Worm (Caenorhabditis elegans) whole organism, dauer: ENCODE results near the gene C06A6.2.

Experiments used
- unc-62 ChIP-seq: sonication (generic microtip); optimal IDR thresholded peaks from 2 replicates; lab custom pipeline; 2017; ENCODE audit warnings: missing biosample characterization, missing genetic modification reagents, missing genetic modification characterization

The C06A6.2 gene

DNA sequence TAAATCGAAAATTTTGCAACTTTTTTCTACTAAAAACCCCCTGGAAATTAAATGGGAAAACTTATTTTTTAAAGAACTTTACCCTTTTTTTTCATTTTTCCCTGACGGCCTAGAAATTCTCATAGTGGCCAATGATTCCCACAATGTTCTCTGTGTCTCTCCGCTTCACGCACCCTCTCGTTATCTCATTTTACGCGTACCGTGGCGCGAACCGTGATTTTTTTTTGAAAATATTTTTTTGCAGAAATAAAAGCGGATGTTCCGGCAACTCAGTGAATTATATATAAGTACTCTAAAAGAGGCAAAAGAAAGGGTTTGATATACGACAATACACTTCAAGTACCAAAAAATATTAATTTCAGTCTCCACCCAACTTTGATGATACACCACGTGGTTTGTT, at the start of gene C06A6.2:
Gene C06A6.2 (plus strand): TSS at position 237 of the 400 bp plus-strand sequence.
- TF ChIP-seq unc-62, result no peak

DNA sequence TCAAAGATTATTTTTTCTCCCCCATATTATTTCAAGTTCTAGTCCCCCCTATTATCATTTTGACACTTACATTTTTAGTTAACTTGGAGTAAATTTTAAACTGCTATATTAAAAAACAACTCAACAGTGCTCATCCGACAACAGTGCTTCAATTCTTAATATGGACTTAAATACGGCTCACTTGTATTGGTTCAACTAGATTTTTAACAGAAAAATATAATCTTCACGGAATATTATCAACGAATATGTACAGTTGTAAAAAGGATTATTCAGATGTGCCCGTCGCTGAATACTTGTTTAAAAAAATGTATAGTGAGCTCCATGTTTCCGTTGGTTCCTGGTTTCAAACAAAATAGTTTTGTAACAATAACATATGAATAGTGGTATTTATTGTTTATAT, 46.1 kb upstream of the C06A6.2 start:
- no peak for TF ChIP-seq unc-62

DNA sequence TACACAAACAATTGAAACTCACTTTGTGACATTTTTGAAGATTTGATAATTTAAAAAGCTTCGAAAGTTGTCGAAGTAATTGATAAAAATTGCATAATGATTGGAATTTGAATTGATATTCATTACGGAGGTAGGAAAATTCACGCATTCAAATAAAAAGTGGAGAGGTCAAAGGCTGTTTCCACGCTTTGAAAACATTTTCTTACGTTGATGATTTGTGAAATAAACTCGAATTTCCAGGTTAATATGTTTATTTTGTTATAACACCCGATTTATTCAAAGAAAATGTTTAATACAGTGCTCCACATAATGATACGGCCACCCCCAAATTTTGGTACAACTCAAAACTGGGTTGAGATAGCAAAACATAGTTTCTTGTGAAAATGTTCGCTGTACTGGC, 43.2 kb upstream of the C06A6.2 start, which contains the start of gene C33H5.16:
Gene C33H5.16 (minus strand): TSS at position 101 of the 400 bp plus-strand sequence.
- no peak for TF ChIP-seq unc-62

DNA sequence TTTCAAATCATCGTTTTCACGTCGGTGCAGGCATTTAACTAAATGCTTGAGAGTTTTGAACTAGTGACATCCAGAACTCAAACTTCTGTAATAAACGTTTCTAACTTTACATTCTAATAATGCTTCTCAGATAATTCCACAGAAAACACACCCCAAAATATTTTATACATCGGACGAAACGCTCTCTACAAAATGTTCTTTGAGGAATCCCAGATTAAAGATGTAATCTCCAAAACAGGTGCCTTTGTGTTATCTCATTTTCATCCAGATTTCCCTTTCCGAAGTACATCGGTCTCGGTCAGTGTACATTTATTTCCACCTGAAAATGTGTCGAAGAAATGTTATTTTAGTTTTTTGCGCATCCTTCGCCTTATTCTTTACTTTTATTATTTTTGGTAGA, 41.7 kb upstream of the C06A6.2 start, which contains the start of gene C33H5.2:
Gene C33H5.2 (plus strand): TSS at position 301 of the 400 bp plus-strand sequence.
- TF ChIP-seq unc-62, result no peak

DNA sequence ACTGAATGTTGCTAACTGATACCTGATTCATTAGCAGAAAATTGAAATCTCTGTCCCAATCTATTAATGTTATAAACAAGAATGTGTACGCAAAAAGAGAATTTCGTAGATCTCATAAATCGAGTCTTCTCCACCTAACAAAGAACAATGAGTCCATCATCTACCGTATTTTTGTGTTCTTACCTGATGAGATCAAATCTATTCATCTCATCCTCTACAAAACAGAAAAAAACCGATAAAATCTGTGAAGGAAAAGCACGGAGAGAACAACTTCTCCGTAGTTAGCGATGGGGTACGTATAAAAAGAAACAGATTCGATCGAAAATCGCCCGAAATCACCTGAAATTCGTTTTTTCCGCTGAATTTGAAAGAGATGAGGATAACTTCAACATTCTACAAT, 37.8 kb upstream of the C06A6.2 start, which contains the start of gene C33H5.1:
Gene C33H5.1 (plus strand): TSS at position 330 of the 400 bp plus-strand sequence.
- no peak for TF ChIP-seq unc-62

DNA sequence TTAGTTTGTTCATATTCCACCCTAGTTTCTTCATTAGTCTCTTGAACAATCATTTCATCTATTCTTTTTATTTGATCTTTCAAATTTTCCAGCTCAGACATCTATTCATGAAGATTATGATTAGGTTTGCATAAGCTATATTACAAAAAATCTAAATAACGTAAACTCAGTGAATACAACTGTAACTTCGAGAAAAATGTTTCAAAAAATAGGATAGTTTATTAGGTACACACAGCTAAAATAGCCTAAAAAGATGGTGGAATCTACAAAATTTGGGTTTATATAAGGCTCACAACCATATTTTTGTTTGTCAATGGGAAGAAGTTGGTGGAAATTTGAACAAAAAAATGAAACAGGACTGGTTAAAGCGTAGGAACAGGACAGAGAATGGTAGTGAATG, 33.7 kb upstream of the C06A6.2 start, which contains the start of gene zgpa-1:
Gene zgpa-1 (minus strand): TSS at position 101 of the 400 bp plus-strand sequence.
- TF ChIP-seq unc-62, result no peak

DNA sequence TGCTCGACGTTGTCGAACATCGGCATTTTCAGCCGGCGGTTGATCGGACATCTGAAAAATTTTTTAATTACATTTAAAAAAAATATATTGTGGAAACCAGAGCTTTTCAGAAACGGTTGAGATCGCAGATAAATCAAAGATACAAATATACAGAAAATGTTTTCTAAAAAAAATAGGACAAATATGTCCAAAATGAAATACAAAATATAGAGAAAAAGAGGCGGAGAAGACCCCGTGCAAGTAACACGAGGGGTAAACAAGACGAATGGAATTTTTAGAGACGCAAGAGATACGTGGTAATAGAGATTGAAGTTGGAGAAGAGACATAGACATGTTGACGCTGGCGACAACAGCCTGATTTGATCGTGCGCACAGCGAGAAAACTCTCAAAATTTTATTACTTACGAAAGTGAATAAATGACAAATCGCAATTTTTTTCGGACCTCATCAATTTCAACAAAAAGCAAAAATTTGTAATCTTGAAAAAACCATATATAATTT, 30.7 kb upstream of the C06A6.2 start, which contains the start of gene cdgs-1:
Gene cdgs-1 (minus strand): TSS at position 51 of the 501 bp plus-strand sequence.
- no peak for TF ChIP-seq unc-62

DNA sequence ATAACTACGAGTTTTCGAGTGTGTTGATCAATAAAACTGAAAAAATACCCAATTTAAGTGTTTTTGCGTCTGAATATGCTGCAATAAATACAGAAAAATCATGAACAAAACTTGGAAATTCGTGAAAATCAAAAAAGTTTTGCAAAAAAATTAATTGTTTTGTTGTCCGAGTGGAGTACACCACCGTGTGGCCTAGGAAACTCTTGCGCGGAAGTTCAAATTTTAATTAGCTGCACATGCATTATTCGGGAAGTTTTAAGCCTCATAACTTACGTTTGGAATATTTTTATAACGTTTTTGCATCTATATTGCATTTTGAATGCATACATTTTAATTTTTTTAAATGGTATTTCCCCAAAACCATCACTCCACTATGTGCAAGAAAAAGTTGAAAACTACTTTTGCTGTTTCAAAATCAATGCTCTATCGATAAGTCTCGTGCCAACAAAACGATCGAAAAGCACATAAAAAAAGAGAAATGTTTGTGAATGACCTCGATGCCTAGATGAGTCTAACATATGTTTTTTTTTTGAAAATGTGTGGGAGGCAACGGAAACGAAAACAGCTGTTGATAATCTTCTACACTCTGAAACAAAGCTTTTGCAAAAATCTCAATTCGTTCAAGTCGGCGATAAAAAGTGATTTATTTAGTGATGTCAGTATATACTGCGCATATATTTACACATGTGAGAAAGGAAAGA, 29.9 kb upstream of the C06A6.2 start:
- TF ChIP-seq unc-62, result no peak

DNA sequence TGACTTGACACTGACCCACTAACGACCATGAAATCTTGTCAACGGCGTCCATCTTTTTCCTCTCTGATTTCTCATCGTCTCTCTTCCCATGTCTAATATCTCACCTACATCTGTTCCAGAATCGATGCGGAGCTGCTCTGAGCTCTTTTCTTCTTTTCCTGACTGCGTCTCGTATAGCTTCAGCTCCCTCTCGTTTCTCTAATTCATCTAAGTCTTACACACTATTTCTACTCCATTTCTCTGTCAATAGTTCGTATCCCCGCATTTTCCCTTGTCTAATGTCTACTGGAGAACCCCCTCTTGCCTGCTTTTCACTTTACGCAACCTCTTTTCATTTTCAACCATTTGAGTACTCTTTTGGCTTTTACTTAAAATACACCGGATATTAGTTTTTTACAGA, 28.6 kb upstream of the C06A6.2 start, which contains the start of gene ric-3:
Gene ric-3 (plus strand): TSS at position 400 of the 400 bp plus-strand sequence.
- TF ChIP-seq unc-62, result no peak

DNA sequence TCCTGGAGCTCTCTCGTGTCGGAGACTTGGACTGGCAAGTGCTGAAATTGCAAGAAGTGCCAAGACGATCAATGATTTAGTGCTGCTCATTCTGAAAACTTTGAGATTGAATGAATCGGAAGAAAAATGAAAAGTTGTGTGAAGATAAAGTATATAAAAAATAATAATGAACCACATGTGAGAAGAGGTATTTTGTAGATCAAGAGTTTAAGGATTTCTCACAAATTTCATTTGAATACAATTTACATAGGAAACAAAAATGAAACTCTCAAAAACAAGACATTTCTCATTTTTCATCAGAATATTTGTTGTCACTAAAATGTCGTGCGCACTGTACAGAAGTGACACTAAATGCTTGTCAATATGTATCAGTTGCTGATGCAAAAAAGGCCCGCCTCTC, 23.9 kb upstream of the C06A6.2 start, which contains the start of gene T14A8.2:
Gene T14A8.2 (minus strand): TSS at position 101 of the 400 bp plus-strand sequence.
- no peak for TF ChIP-seq unc-62

DNA sequence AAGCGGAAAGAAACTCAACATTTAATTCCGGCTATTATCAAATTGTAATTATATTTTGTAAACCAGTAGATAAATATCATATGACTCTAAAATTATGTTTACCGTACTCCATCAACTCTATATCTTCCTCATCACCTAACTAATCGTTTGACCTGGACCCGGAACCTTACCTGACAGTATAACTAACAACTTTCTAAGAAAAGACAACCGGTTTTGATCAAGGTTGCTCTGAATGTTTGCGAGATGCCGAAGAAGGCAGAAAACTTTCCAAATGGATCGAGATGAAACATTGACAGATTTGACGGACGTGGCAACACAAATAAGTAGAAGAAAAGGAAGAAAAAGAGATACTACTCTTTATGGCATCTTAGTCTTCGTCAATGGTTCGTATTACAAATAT, 21.8 kb upstream of the C06A6.2 start:
- no peak for TF ChIP-seq unc-62

DNA sequence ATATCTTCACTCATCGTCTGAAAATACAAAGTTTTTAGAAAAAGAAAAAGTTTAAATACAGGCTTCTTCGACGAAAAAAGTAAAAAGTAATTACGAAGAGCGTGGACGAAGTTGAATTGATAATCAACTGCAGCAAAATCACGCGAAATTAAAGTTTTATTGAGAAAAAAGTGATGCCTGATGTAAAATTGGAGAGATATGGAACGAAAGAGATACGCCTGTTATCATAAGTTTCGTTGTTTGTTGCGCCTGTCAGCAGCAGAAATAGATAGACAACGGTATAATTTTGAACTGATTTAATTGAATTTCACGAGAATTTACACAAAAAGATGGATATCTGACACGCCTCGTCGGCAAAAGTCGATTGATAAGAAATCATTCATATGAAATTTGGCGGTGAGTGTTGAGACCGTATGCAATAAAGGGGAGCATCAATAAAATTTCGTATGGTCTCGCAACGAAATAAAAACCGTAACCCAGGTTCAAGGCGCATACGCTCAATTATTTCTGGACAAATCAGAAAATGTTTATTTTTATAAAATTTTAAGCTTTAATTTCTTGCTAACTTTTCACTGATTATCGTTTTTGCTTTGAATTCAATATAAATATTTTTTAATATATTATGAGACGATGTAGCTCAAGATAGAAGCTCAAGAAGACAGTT, 17.0 kb upstream of the C06A6.2 start, which contains the start of gene C06A6.4:
Gene C06A6.4 (minus strand): TSS at position 24 of the 664 bp plus-strand sequence.
- no peak for TF ChIP-seq unc-62

DNA sequence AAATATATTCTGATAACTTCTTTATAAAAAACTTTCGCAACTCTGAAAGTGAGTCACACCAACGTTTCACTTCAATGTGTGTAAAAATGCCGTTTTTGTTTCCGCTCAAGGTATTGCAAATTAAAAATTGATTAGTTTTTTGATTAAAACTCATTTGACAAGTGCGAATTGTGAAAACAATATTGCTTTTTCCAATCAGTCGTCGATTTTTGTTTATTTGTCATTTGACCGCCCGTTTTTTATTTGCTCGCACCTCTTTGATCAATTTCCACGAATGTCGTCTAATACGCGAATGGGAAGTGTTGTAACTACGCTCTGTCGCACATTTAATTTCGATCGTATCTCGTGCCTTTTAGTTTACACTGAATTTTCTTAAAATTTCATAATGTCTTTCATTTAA, 16.3 kb upstream of the C06A6.2 start, which contains the start of gene mvb-12:
Gene mvb-12 (plus strand): TSS at position 375 of the 400 bp plus-strand sequence.
- no peak for TF ChIP-seq unc-62

DNA sequence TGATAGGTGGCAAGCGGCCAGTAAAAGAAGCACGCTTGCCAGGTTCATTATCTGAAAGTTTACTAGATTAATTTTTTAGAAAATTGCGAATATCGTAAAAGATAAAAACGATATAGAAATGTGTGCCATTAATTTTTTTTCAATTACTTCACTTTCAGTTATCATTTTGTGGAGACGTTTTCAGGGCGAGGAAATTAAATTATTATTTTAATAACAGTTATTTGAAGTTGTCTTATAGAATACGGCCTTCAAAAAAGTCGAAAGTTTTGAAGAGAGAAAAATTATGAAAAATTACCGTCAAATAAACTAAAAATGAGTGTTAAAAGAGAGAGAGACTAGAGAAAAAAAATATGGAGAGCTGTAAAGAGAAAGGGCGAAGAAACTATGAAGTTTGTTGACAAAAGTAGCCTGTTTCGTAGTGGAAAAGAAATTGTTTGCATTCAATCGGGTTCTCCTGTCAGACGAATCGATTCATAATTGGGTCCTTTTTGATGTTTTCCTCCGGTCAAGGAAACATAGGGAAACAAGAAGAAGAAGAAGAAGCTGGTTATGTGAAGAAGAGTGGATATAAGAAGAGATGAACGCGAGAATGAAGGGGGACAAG, 11.7 kb upstream of the C06A6.2 start, which contains the start of gene erp-44.2:
Gene erp-44.2 (minus strand): TSS at position 51 of the 604 bp plus-strand sequence.
- TF ChIP-seq unc-62, result no peak

DNA sequence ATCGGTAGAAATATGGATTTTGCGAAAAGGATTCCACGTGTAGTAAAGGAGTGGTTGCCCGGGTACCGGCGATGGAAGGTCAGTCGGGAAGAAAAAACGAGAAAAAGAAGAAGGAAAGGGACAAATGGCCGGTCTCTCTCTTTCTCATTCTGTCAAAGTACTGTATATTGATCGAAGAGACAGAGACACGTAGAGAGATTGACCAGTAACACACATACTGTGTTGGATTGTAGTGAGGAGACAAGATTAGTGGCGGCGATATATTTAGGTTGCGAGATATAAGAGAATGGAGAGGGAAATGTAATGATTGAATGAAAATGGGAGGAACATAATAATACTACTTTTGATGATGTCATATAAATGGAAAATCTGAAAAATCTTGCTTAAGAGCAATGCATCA, 10.4 kb upstream of the C06A6.2 start:
- TF ChIP-seq unc-62, result no peak

DNA sequence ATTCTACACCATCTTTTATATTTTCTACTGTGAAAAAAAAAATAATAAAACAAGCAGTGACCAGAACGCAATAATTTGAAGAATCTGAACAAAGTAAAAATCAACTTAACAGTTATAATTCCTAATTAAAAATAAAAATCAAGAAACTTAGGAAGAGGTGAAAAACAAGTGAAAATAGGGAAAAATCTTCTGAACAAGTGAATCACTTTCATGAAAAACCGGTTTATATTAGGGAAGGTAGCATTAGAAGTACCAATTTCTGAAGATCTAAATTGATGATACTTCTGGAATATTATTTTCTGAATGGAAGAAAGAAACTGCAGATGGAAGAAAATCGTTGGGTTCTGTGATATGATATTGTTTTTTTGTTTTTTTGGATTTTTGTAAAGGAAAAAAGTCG, 9.9 kb upstream of the C06A6.2 start:
- TF ChIP-seq unc-62, result no peak

DNA sequence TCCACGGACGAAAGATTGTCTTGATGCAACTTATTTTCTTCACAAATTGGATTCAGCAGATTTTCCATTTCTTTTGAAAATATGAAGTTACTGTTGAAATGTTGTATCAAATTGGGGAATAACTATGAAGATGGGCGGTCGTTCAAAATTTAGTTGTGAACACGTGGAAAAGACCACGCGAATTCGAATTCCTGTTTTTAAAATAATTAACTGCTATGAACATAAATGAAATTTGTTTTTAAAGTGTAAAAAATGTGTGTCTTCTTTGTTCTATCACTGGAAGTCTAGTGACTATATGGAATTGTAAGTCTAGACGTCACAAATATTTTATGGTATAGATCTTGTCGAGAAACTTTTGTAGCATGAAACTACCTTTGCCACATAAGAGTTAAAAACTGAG, 8.0 kb upstream of the C06A6.2 start, which contains the start of gene C06A6.7:
Gene C06A6.7 (minus strand): TSS at position 101 of the 400 bp plus-strand sequence.
- no peak for TF ChIP-seq unc-62
